Fruit fly (Drosophila melanogaster) whole organism, embryonic: Measurements from ENCODE around the gene RpL36.

Source experiments
- Atf3 ChIP-seq: fragments of 200-800 bp; sonication (Bioruptor generic); optimal IDR thresholded peaks from 3 replicates; lab custom pipeline; 2016; ENCODE audit warnings: missing biosample characterization, missing genetic modification characterization
- CG10462 ChIP-seq: fragments of 200-800 bp; sonication (Bioruptor generic); optimal IDR thresholded peaks from 2 replicates; lab custom pipeline; 2016; ENCODE audit warnings: missing biosample characterization, missing genetic modification characterization
- CG14441 ChIP-seq: fragments of 200-800 bp; sonication (Bioruptor generic); IDR thresholded peaks from 2 replicates; pipeline ENCODE4 v1.3.6; 2022; ENCODE audit warnings: missing biosample characterization, missing genetic modification characterization
- CG14667 ChIP-seq: fragments of 200-800 bp; sonication (Bioruptor generic); IDR thresholded peaks from 2 replicates; pipeline ENCODE4 v1.3.6; 2022; ENCODE audit warnings: missing biosample characterization, missing genetic modification characterization
- CG14710 ChIP-seq: fragments of 200-800 bp; sonication (Bioruptor generic); optimal IDR thresholded peaks from 3 replicates; lab custom pipeline; 2019; ENCODE audit warnings: missing biosample characterization, mild to moderate bottlenecking, missing genetic modification characterization, moderate library complexity
- CG15514 ChIP-seq: fragments of 200-800 bp; sonication (Bioruptor generic); optimal IDR thresholded peaks from 3 replicates; lab custom pipeline; 2017; ENCODE audit warnings: missing biosample characterization, missing genetic modification characterization, mild to moderate bottlenecking, moderate library complexity, missing genetic modification reagents
- CG17612 ChIP-seq: fragments of 200-800 bp; sonication (Bioruptor generic); IDR thresholded peaks from 2 replicates; pipeline ENCODE4 v1.3.6; 2022; ENCODE audit warnings: missing biosample characterization, missing genetic modification characterization
- CG18262 ChIP-seq: fragments of 200-800 bp; optimal IDR thresholded peaks from 3 replicates; lab custom pipeline; 2019; ENCODE audit warnings: missing biosample characterization, mild to moderate bottlenecking, missing genetic modification characterization, moderate library complexity
- CG2129 ChIP-seq: fragments of 200-800 bp; sonication (Bioruptor generic); IDR thresholded peaks from 2 replicates; pipeline ENCODE4 v1.3.6; 2022; ENCODE audit warnings: missing biosample characterization, missing genetic modification characterization; ENCODE audit not compliant: partially characterized antibody
- CG31441 ChIP-seq: fragments of 200-800 bp; sonication (Bioruptor generic); IDR thresholded peaks from 2 replicates; pipeline ENCODE4 v1.3.6; 2022; ENCODE audit warnings: missing biosample characterization, missing genetic modification characterization
- CG34224 ChIP-seq: fragments of 200-800 bp; sonication (Bioruptor generic); IDR thresholded peaks from 3 replicates; pipeline ENCODE4 v1.3.6; 2022; ENCODE audit warnings: missing biosample characterization, missing genetic modification characterization; ENCODE audit not compliant: partially characterized antibody
- CG3995 ChIP-seq: fragments of 200-800 bp; sonication (Bioruptor generic); optimal IDR thresholded peaks from 3 replicates; lab custom pipeline; 2016; ENCODE audit warnings: missing biosample characterization, missing genetic modification characterization
- CG43689 ChIP-seq: fragments of 200-800 bp; sonication (Bioruptor generic); IDR thresholded peaks from 2 replicates; pipeline ENCODE4 v1.3.6; 2022; ENCODE audit warnings: missing biosample characterization, missing genetic modification characterization
- CG7786 ChIP-seq: fragments of 200-800 bp; sonication (Bioruptor generic); optimal IDR thresholded peaks from 2 replicates; lab custom pipeline; 2016; ENCODE audit warnings: missing biosample characterization, missing genetic modification characterization
- Dp ChIP-seq: fragments of 200-800 bp; sonication (Bioruptor generic); optimal IDR thresholded peaks from 2 replicates; lab custom pipeline; 2018; ENCODE audit warnings: missing biosample characterization, mild to moderate bottlenecking, missing genetic modification characterization, moderate library complexity
- Fer2 ChIP-seq: fragments of 200-800 bp; sonication (Bioruptor generic); optimal IDR thresholded peaks from 2 replicates; lab custom pipeline; 2018; ENCODE audit warnings: missing biosample characterization, mild to moderate bottlenecking, missing genetic modification characterization, moderate library complexity
- HmgZ ChIP-seq: fragments of 200-800 bp; sonication (Bioruptor generic); optimal IDR thresholded peaks from 2 replicates; lab custom pipeline; 2018; ENCODE audit warnings: missing biosample characterization, mild to moderate bottlenecking, missing genetic modification characterization
- Hr3 ChIP-seq: fragments of 200-800 bp; sonication (Bioruptor generic); optimal IDR thresholded peaks from 3 replicates; lab custom pipeline; 2016; ENCODE audit warnings: missing biosample characterization, missing genetic modification characterization
- Jarid2 ChIP-seq: fragments of 200-800 bp; sonication (Bioruptor generic); optimal IDR thresholded peaks from 3 replicates; lab custom pipeline; 2017; ENCODE audit warnings: mild to moderate bottlenecking, missing biosample characterization, missing genetic modification reagents, missing genetic modification characterization
- MBD-R2 ChIP-seq: fragments of 200-800 bp; sonication (Bioruptor generic); IDR thresholded peaks from 2 replicates; pipeline ENCODE4 v1.3.6; 2022; ENCODE audit warnings: missing biosample characterization, missing genetic modification characterization
- Meics ChIP-seq: fragments of 200-800 bp; sonication (Bioruptor generic); optimal IDR thresholded peaks from 2 replicates; lab custom pipeline; 2017; ENCODE audit warnings: missing biosample characterization, mild to moderate bottlenecking, missing genetic modification characterization
- NC2α ChIP-seq: fragments of 200-800 bp; sonication (Bioruptor generic); optimal IDR thresholded peaks from 2 replicates; lab custom pipeline; 2016; ENCODE audit warnings: missing biosample characterization, missing genetic modification characterization
- NFAT ChIP-seq: fragments of 200-800 bp; sonication (Bioruptor generic); IDR thresholded peaks from 2 replicates; pipeline ENCODE4 v1.3.6; 2022; ENCODE audit warnings: missing biosample characterization, missing genetic modification characterization
- Scr ChIP-seq: fragments of 200-800 bp; sonication (Bioruptor generic); IDR thresholded peaks from 2 replicates; pipeline ENCODE4 v1.3.6; 2022; ENCODE audit warnings: missing biosample characterization, missing genetic modification characterization; ENCODE audit not compliant: partially characterized antibody
- Sin3A ChIP-seq: fragments of >200 bp; optimal IDR thresholded peaks from 2 replicates; lab custom pipeline; 2018
- Sry-β ChIP-seq: fragments of 200-800 bp; sonication (Bioruptor generic); optimal IDR thresholded peaks from 2 replicates; lab custom pipeline; 2018; ENCODE audit warnings: missing biosample characterization, mild to moderate bottlenecking, missing genetic modification characterization, moderate library complexity
- Vsx1 ChIP-seq: fragments of 200-800 bp; sonication (Bioruptor generic); optimal IDR thresholded peaks from 2 replicates; lab custom pipeline; 2017; ENCODE audit warnings: missing biosample characterization, mild to moderate bottlenecking, missing genetic modification characterization, missing genetic modification reagents
- ab ChIP-seq: fragments of 200-800 bp; sonication (Bioruptor generic); optimal IDR thresholded peaks from 2 replicates; lab custom pipeline; 2016; ENCODE audit warnings: missing biosample characterization, missing genetic modification characterization
- ato ChIP-seq: fragments of 200-800 bp; sonication (Bioruptor generic); IDR thresholded peaks from 2 replicates; pipeline ENCODE4 v1.3.6; 2022; ENCODE audit warnings: missing biosample characterization, missing genetic modification characterization; ENCODE audit not compliant: partially characterized antibody
- cwo ChIP-seq: fragments of 200-800 bp; sonication (Bioruptor generic); optimal IDR thresholded peaks from 3 replicates; lab custom pipeline; 2017; ENCODE audit warnings: missing biosample characterization, missing genetic modification characterization, mild to moderate bottlenecking, moderate library complexity, missing genetic modification reagents
- emc ChIP-seq: fragments of 200-800 bp; sonication (Bioruptor generic); optimal IDR thresholded peaks from 2 replicates; lab custom pipeline; 2016; ENCODE audit warnings: missing biosample characterization, missing genetic modification characterization
- eyg ChIP-seq: fragments of 200-800 bp; sonication (Bioruptor generic); optimal IDR thresholded peaks from 3 replicates; lab custom pipeline; 2016; ENCODE audit warnings: missing biosample characterization, missing genetic modification characterization
- grn ChIP-seq: fragments of 200-800 bp; sonication (Bioruptor generic); optimal IDR thresholded peaks from 3 replicates; lab custom pipeline; 2017; ENCODE audit warnings: missing biosample characterization, missing genetic modification characterization
- hth ChIP-seq: fragments of >200 bp; optimal IDR thresholded peaks from 2 replicates; lab custom pipeline; 2017; ENCODE audit warnings: inconsistent platforms
- lilli ChIP-seq: fragments of 200-800 bp; sonication (Bioruptor generic); optimal IDR thresholded peaks from 3 replicates; lab custom pipeline; 2016; ENCODE audit warnings: missing biosample characterization, missing genetic modification characterization
- maf-S ChIP-seq: fragments of 200-800 bp; sonication (Bioruptor generic); optimal IDR thresholded peaks from 2 replicates; lab custom pipeline; 2016; ENCODE audit warnings: missing biosample characterization, missing genetic modification characterization
- nerfin-1 ChIP-seq: fragments of 200-800 bp; sonication (Bioruptor generic); optimal IDR thresholded peaks from 3 replicates; lab custom pipeline; 2019; ENCODE audit warnings: missing biosample characterization, mild to moderate bottlenecking, missing genetic modification characterization, moderate library complexity
- nmo ChIP-seq: fragments of 200-800 bp; sonication (Bioruptor generic); optimal IDR thresholded peaks from 2 replicates; lab custom pipeline; 2018; ENCODE audit warnings: missing biosample characterization, mild to moderate bottlenecking, missing genetic modification characterization, moderate library complexity
- nom ChIP-seq: fragments of 200-800 bp; sonication (Bioruptor generic); optimal IDR thresholded peaks from 2 replicates; lab custom pipeline; 2017; ENCODE audit warnings: missing biosample characterization, missing genetic modification characterization, mild to moderate bottlenecking, moderate library complexity, missing genetic modification reagents
- ranshi ChIP-seq: fragments of 200-800 bp; sonication (Bioruptor generic); IDR thresholded peaks from 2 replicates; pipeline ENCODE4 v1.3.6; 2022; ENCODE audit warnings: missing biosample characterization, missing genetic modification characterization
- row ChIP-seq: fragments of 200-800 bp; sonication (Bioruptor generic); IDR thresholded peaks from 3 replicates; pipeline ENCODE4 v1.3.6; 2022; ENCODE audit warnings: missing biosample characterization, missing genetic modification characterization
- sd ChIP-seq: fragments of 200-800 bp; sonication (Bioruptor generic); optimal IDR thresholded peaks from 3 replicates; lab custom pipeline; 2018; ENCODE audit warnings: missing biosample characterization, mild to moderate bottlenecking, missing genetic modification characterization, moderate library complexity
- sens ChIP-seq: fragments of 200-800 bp; sonication (Bioruptor generic); peaks from one replicate; lab custom pipeline; 2016; ENCODE audit warnings: missing biosample characterization, missing genetic modification characterization
- sima ChIP-seq: fragments of 200-800 bp; sonication (Bioruptor generic); optimal IDR thresholded peaks from 2 replicates; lab custom pipeline; 2016; ENCODE audit warnings: missing biosample characterization, missing genetic modification characterization
- sr ChIP-seq: fragments of 200-800 bp; sonication (Bioruptor generic); IDR thresholded peaks from 3 replicates; pipeline ENCODE4 v1.3.6; 2022; ENCODE audit warnings: missing biosample characterization, missing genetic modification characterization
- tna ChIP-seq: fragments of 200-800 bp; sonication (Bioruptor generic); IDR thresholded peaks from 2 replicates; pipeline ENCODE4 v1.3.6; 2022; ENCODE audit warnings: missing biosample characterization, missing genetic modification characterization; ENCODE audit not compliant: partially characterized antibody
- trem ChIP-seq: fragments of 200-800 bp; optimal IDR thresholded peaks from 3 replicates; lab custom pipeline; 2019; ENCODE audit warnings: missing biosample characterization, mild to moderate bottlenecking, missing genetic modification characterization, moderate library complexity
- vnd ChIP-seq: fragments of 200-800 bp; sonication (Bioruptor generic); IDR thresholded peaks from 3 replicates; pipeline ENCODE4 v1.3.6; 2022; ENCODE audit warnings: missing biosample characterization, missing genetic modification characterization; ENCODE audit not compliant: partially characterized antibody

Gene RpL36

dm6 chrX:635495-636142, 6.3 kb upstream of the RpL36 start, which contains the start of gene Dredd (continued):
- TF ChIP-seq CG14667 (GFP tag; lab: Robert Waterston, UW) (no peak), CG14710 (tag; lab: Kevin White, UChicago) (peak; percentile 67), NC2α (GFP tag; lab: Kevin White, UChicago) (no peak), CG14441 (0 out of 2 replicates have a peak, but pooled peaks have one; percentile 10), Fer2 (no peak)

- TF ChIP-seq tna (GFP tag; lab: Robert Waterston, UW) (peak; percentile 88), Scr (GFP tag; lab: Robert Waterston, UW) (peak; percentile 83), maf-S (GFP tag; lab: Kevin White, UChicago) (no peak), sr (GFP tag; lab: Robert Waterston, UW) (no peak), Sin3A (lab: Kevin White, UChicago) (peak; percentile 33), CG18262 (tag; lab: Kevin White, UChicago) (peak; percentile 20), ranshi (no peak), CG3995 (GFP tag; lab: Kevin White, UChicago) (peak; percentile 6), CG31441 (GFP tag; lab: Robert Waterston, UW) (peak; percentile 39; the same call in 1 of the 2 replicates), vnd (GFP tag; lab: Robert Waterston, UW) (peak; percentile 97), nmo (GFP tag; lab: Kevin White, UChicago) (peak; percentile 33), ab (GFP tag; lab: Kevin White, UChicago) (no peak), row (GFP tag; lab: Robert Waterston, UW) (peak; percentile 23; the same call in 1 of the 3 replicates), nom (peak; percentile 31), trem (peak; percentile 72), grn (GFP tag; lab: Kevin White, UChicago) (no peak), CG43689 (no peak), CG15514 (peak; percentile 83), nerfin-1 (tag; lab: Kevin White, UChicago) (peak; percentile 10), Dp (peak; percentile 37), HmgZ (tag; lab: Kevin White, UChicago) (no peak), emc (GFP tag; lab: Kevin White, UChicago) (no peak), sd (tag; lab: Kevin White, UChicago) (peak; percentile 23), Vsx1 (GFP tag; lab: Kevin White, UChicago) (no peak), ato (GFP tag; lab: Robert Waterston, UW) (peak; percentile 54), CG2129 (peak; percentile 23), CG7786 (GFP tag; lab: Kevin White, UChicago) (no peak), NFAT (no peak), Jarid2 (GFP tag; lab: Kevin White, UChicago) (no peak), hth (lab: Kevin White, UChicago) (no peak), lilli (GFP tag; lab: Kevin White, UChicago) (peak; percentile 4), CG10462 (GFP tag; lab: Kevin White, UChicago) (no peak), CG17612 (no peak), Meics (GFP tag; lab: Kevin White, UChicago) (peak; percentile 25), Sry-β (GFP tag; lab: Kevin White, UChicago) (no peak), eyg (GFP tag; lab: Kevin White, UChicago) (no peak), cwo (GFP tag; lab: Kevin White, UChicago) (no peak), sens (GFP tag; lab: Kevin White, UChicago) (peak; percentile 32), Atf3 (GFP tag; lab: Kevin White, UChicago) (no peak), Hr3 (GFP tag; lab: Kevin White, UChicago) (no peak), sima (no peak), CG34224 (GFP tag; lab: Robert Waterston, UW) (peak; percentile 79), MBD-R2 (peak; percentile 26; the same call in 1 of the 2 replicates)
These were observed 4.1 kb downstream of the RpL36 start, which contains the start of the genes CG13364 and Hinfp for dm6 chrX:625157-625627. Gene CG13364, minus strand, starts transcription at chrX:625203. Gene Hinfp, plus strand, starts transcription at chrX:625542.
